Worm (Caenorhabditis elegans) whole organism, young adult: ENCODE results near the gene F32E10.8.
A peak's percentile ranks its signal among the peaks of the same experiment; 100 is the strongest.

Source experiments
- B0336.3 ChIP-seq: fragments of 200-800 bp; sonication (Bioruptor generic); IDR thresholded peaks from 2 replicates; pipeline ENCODE4 v1.3.6; 2022; ENCODE audit warnings: missing genetic modification characterization, missing compliant biosample characterization
- D2030.7 ChIP-seq: fragments of 200-800 bp; sonication (Bioruptor generic); IDR thresholded peaks from 2 replicates; pipeline ENCODE4 v1.3.6; 2022; ENCODE audit warnings: missing genetic modification reagents, missing genetic modification characterization, missing compliant biosample characterization
- F49E8.2 ChIP-seq: sonication (generic microtip); optimal IDR thresholded peaks from 3 replicates; lab custom pipeline; 2017; ENCODE audit warnings: missing genetic modification characterization, mild to moderate bottlenecking, missing compliant biosample characterization, antibody characterized with exemption, moderate library complexity; ENCODE audit not compliant: insufficient read depth
- F57A8.1 ChIP-seq: fragments of 200-800 bp; sonication (Bioruptor generic); optimal IDR thresholded peaks from 2 replicates; lab custom pipeline; 2018; ENCODE audit warnings: mild to moderate bottlenecking, missing genetic modification characterization, moderate library complexity, missing compliant biosample characterization
- K11D2.4 ChIP-seq: fragments of 200-800 bp; sonication (Bioruptor generic); IDR thresholded peaks from 2 replicates; pipeline ENCODE4 v1.3.6; 2022; ENCODE audit warnings: missing genetic modification reagents, missing genetic modification characterization, missing compliant biosample characterization
- K12H6.12 ChIP-seq: fragments of 200-800 bp; sonication (Bioruptor generic); optimal IDR thresholded peaks from 2 replicates; lab custom pipeline; 2018; ENCODE audit warnings: mild to moderate bottlenecking, missing genetic modification characterization, missing compliant biosample characterization
- Y53G8AR.9 ChIP-seq: fragments of 200-800 bp; sonication (Bioruptor generic); conservative IDR thresholded peaks from 2 replicates; pipeline ENCODE4 v1.3.6; 2022; ENCODE audit warnings: missing genetic modification reagents, missing genetic modification characterization, missing compliant biosample characterization
- Y67H2A.10 ChIP-seq: fragments of 200-800 bp; sonication (Bioruptor generic); conservative IDR thresholded peaks from 2 replicates; pipeline ENCODE4 v1.3.6; 2022; ENCODE audit warnings: missing genetic modification reagents, missing genetic modification characterization, missing compliant biosample characterization
- ama-1 ChIP-seq, 3 experiments: fragments of 150-350 bp in 1 of 3; sonication (generic microtip) in 2 of 3; optimal IDR thresholded peaks; 2 replicates each; lab custom pipeline; 2014 to 2018; ENCODE audit warnings: missing biosample characterization in 2 of 3, missing genetic modification characterization in 2 of 3, missing genetic modification reagents in 2 of 3
- aptf-2 ChIP-seq: fragments of 200-800 bp; sonication (Bioruptor generic); conservative IDR thresholded peaks from 2 replicates; pipeline ENCODE4 v1.3.6; 2022; ENCODE audit warnings: missing genetic modification reagents, missing genetic modification characterization, missing compliant biosample characterization
- athp-1 ChIP-seq: sonication (generic microtip); optimal IDR thresholded peaks from 2 replicates; lab custom pipeline; 2017; ENCODE audit warnings: mild to moderate bottlenecking, missing genetic modification characterization, missing compliant biosample characterization
- attf-3 ChIP-seq: fragments of 200-800 bp; sonication (Bioruptor generic); conservative IDR thresholded peaks from 2 replicates; pipeline ENCODE4 v1.3.6; 2022; ENCODE audit warnings: missing genetic modification reagents, missing genetic modification characterization, missing compliant biosample characterization
- attf-6 ChIP-seq: fragments of 200-800 bp; sonication (Bioruptor generic); IDR thresholded peaks from 2 replicates; pipeline ENCODE4 v1.3.6; 2022; ENCODE audit warnings: missing genetic modification reagents, missing genetic modification characterization, missing compliant biosample characterization
- bed-1 ChIP-seq: fragments of 200-800 bp; sonication (Bioruptor generic); IDR thresholded peaks from 2 replicates; pipeline ENCODE4 v1.3.6; 2022; ENCODE audit warnings: missing genetic modification reagents, missing genetic modification characterization, missing compliant biosample characterization
- cebp-1 ChIP-seq, 2 experiments: fragments of 200-800 bp in 1 of 2; sonication (Bioruptor generic) in 1 of 2; sonication (generic microtip) in 1 of 2; IDR thresholded peaks in 1 of 2; optimal IDR thresholded peaks in 1 of 2; 2 replicates each; pipeline versions ENCODE4 v1.3.6 to Lab custom; 2017 to 2022; ENCODE audit warnings: missing compliant biosample characterization in 2 of 2, missing genetic modification characterization in 2 of 2, mild to moderate bottlenecking in 1 of 2, missing genetic modification reagents in 1 of 2, moderate library complexity in 1 of 2
- cebp-2 ChIP-seq: fragments of 200-800 bp; sonication (Bioruptor generic); IDR thresholded peaks from 2 replicates; pipeline ENCODE4 v1.3.6; 2022; ENCODE audit warnings: missing genetic modification characterization, missing compliant biosample characterization
- ceh-100 ChIP-seq: fragments of 200-800 bp; sonication (Bioruptor generic); IDR thresholded peaks from 2 replicates; pipeline ENCODE4 v1.3.6; 2022; ENCODE audit warnings: missing genetic modification reagents, missing genetic modification characterization, missing compliant biosample characterization
- ceh-91 ChIP-seq: fragments of 200-800 bp; sonication (Bioruptor generic); IDR thresholded peaks from 2 replicates; pipeline ENCODE4 v1.3.6; 2022; ENCODE audit warnings: missing genetic modification reagents, missing genetic modification characterization, missing compliant biosample characterization
- die-1 ChIP-seq: sonication (generic microtip); optimal IDR thresholded peaks from 2 replicates; lab custom pipeline; 2016; ENCODE audit warnings: missing genotype, mild to moderate bottlenecking, missing genetic modification characterization, missing compliant biosample characterization
- efl-1 ChIP-seq: fragments of 150-350 bp; optimal IDR thresholded peaks from 2 replicates; lab custom pipeline; 2014; ENCODE audit warnings: missing biosample characterization, missing genetic modification reagents, missing genetic modification characterization
- egrh-3 ChIP-seq: fragments of 200-800 bp; sonication (Bioruptor generic); IDR thresholded peaks from 2 replicates; pipeline ENCODE4 v1.3.6; 2022; ENCODE audit warnings: missing genetic modification reagents, missing genetic modification characterization, missing compliant biosample characterization
- ets-4 ChIP-seq: fragments of 200-800 bp; sonication (Bioruptor generic); optimal IDR thresholded peaks from 2 replicates; lab custom pipeline; 2018; ENCODE audit warnings: mild to moderate bottlenecking, missing genetic modification characterization, missing compliant biosample characterization
- him-1 ChIP-seq: sonication (generic microtip); optimal IDR thresholded peaks from 2 replicates; lab custom pipeline; 2016; ENCODE audit warnings: missing genotype, missing genetic modification reagents, missing genetic modification characterization, missing compliant biosample characterization
- hlh-12 ChIP-seq: sonication (generic microtip); optimal IDR thresholded peaks from 2 replicates; lab custom pipeline; 2016; ENCODE audit warnings: missing genetic modification characterization, missing compliant biosample characterization
- hmg-1.2 ChIP-seq: fragments of 200-800 bp; sonication (Bioruptor generic); IDR thresholded peaks from 2 replicates; pipeline ENCODE4 v1.3.6; 2022; ENCODE audit warnings: missing genetic modification reagents, missing genetic modification characterization, missing compliant biosample characterization
- hrde-1 ChIP-seq: sonication (generic microtip); optimal IDR thresholded peaks from 2 replicates; lab custom pipeline; 2016; ENCODE audit warnings: missing genetic modification characterization, mild to moderate bottlenecking, missing compliant biosample characterization, moderate library complexity, missing genotype, missing genetic modification reagents, borderline replicate concordance
- lag-1 ChIP-seq: fragments of 200-800 bp; sonication (Bioruptor generic); IDR thresholded peaks from 2 replicates; pipeline ENCODE4 v1.3.6; 2022; ENCODE audit warnings: missing genetic modification reagents, missing genetic modification characterization, missing compliant biosample characterization
- lin-35 ChIP-seq, 3 experiments: fragments of 150-350 bp in 2 of 3; sonication (generic microtip) in 1 of 3; optimal IDR thresholded peaks; 2 replicates each; lab custom pipeline; 2014 to 2018; ENCODE audit warnings: missing biosample characterization in 3 of 3, missing genetic modification characterization in 3 of 3, missing genetic modification reagents in 3 of 3
- lin-54 ChIP-seq: fragments of 200-800 bp; sonication (Bioruptor generic); optimal IDR thresholded peaks from 2 replicates; lab custom pipeline; 2018; ENCODE audit warnings: mild to moderate bottlenecking, missing genetic modification characterization, missing compliant biosample characterization
- lsl-1 ChIP-seq: fragments of 200-800 bp; sonication (Bioruptor generic); optimal IDR thresholded peaks from 2 replicates; lab custom pipeline; 2018; ENCODE audit warnings: mild to moderate bottlenecking, missing genetic modification characterization, moderate library complexity, missing compliant biosample characterization
- lsy-27 ChIP-seq: sonication (generic microtip); optimal IDR thresholded peaks from 2 replicates; lab custom pipeline; 2017; ENCODE audit warnings: missing genetic modification characterization, mild to moderate bottlenecking, missing compliant biosample characterization, antibody characterized with exemption, missing genotype, borderline replicate concordance; ENCODE audit not compliant: insufficient read depth
- mcd-1 ChIP-seq: fragments of 200-800 bp; sonication (Bioruptor generic); IDR thresholded peaks from 2 replicates; pipeline ENCODE4 v1.3.6; 2022; ENCODE audit warnings: missing genetic modification reagents, missing genetic modification characterization, missing compliant biosample characterization
- mxl-1 ChIP-seq: sonication (generic microtip); optimal IDR thresholded peaks from 2 replicates; lab custom pipeline; 2016; ENCODE audit warnings: missing genetic modification characterization, missing compliant biosample characterization
- nfya-1 ChIP-seq: sonication (generic microtip); optimal IDR thresholded peaks from 2 replicates; lab custom pipeline; 2017; ENCODE audit warnings: antibody characterized with exemption, missing compliant biosample characterization, missing genetic modification characterization, borderline replicate concordance; ENCODE audit not compliant: insufficient read depth
- nhr-120 ChIP-seq: fragments of 200-800 bp; sonication (Bioruptor generic); IDR thresholded peaks from 2 replicates; pipeline ENCODE4 v1.3.6; 2022; ENCODE audit warnings: missing genetic modification characterization, missing compliant biosample characterization
- nhr-80 ChIP-seq: sonication (generic microtip); optimal IDR thresholded peaks from 2 replicates; lab custom pipeline; 2016; ENCODE audit warnings: missing genetic modification characterization, missing compliant biosample characterization
- pbrm-1 ChIP-seq: fragments of 200-800 bp; sonication (Bioruptor generic); IDR thresholded peaks from 2 replicates; pipeline ENCODE4 v1.3.6; 2022; ENCODE audit warnings: missing genetic modification reagents, missing genetic modification characterization, missing compliant biosample characterization
- pha-4 ChIP-seq: fragments of 150-350 bp; sonication (generic microtip); optimal IDR thresholded peaks from 2 replicates; lab custom pipeline; 2014; ENCODE audit warnings: missing biosample characterization, missing genetic modification reagents, missing genetic modification characterization
- sea-2 ChIP-seq: fragments of 200-800 bp; sonication (Bioruptor generic); IDR thresholded peaks from 2 replicates; pipeline ENCODE4 v1.3.6; 2022; ENCODE audit warnings: missing genetic modification characterization, missing compliant biosample characterization
- snpc-3.4 ChIP-seq: sonication (generic microtip); optimal IDR thresholded peaks from 2 replicates; lab custom pipeline; 2017; ENCODE audit warnings: missing genetic modification characterization, mild to moderate bottlenecking, missing compliant biosample characterization, antibody characterized with exemption, moderate library complexity, missing genotype, missing genetic modification reagents
- tlf-1 ChIP-seq: fragments of 200-800 bp; sonication (Bioruptor generic); optimal IDR thresholded peaks from 2 replicates; lab custom pipeline; 2018; ENCODE audit warnings: mild to moderate bottlenecking, missing genetic modification characterization, missing compliant biosample characterization
- unc-130 ChIP-seq: sonication (generic microtip); optimal IDR thresholded peaks from 2 replicates; lab custom pipeline; 2016; ENCODE audit warnings: missing genetic modification reagents, missing genetic modification characterization, missing compliant biosample characterization
- ztf-22 ChIP-seq: fragments of 200-800 bp; sonication (Bioruptor generic); optimal IDR thresholded peaks from 2 replicates; lab custom pipeline; 2018; ENCODE audit warnings: mild to moderate bottlenecking, missing genetic modification characterization, moderate library complexity, missing compliant biosample characterization
- ztf-28 ChIP-seq: fragments of 200-800 bp; sonication (Bioruptor generic); IDR thresholded peaks from 2 replicates; pipeline ENCODE4 v1.3.6; 2022; ENCODE audit warnings: missing genetic modification reagents, missing genetic modification characterization, missing compliant biosample characterization

F32E10.8 gene

ce11 chrIV:7543662-7544061 lies 23.7 kb upstream of the F32E10.8 start:
- TF ChIP-seq lsy-27, result no peak
- peak; percentile 70 for TF ChIP-seq him-1 (tag; lab: Kevin White, UChicago)
- TF ChIP-seq D2030.7, result no peak
- TF ChIP-seq ceh-100 (GFP tag; lab: Robert Waterston, UW), result no peak
- TF ChIP-seq ztf-22 (GFP tag; lab: Kevin White, UChicago), result no peak
- TF ChIP-seq ceh-91 (GFP tag; lab: Robert Waterston, UW), result no peak
- no peak for TF ChIP-seq pha-4
- no peak for TF ChIP-seq pbrm-1
- no peak for TF ChIP-seq egrh-3 (GFP tag; lab: Robert Waterston, UW)
- no peak for TF ChIP-seq lin-35 (GFP tag; optimal IDR thresholded peaks at IDR 0.05; lab: Kevin White, UChicago)
- no peak for TF ChIP-seq sea-2
- peak; percentile 37 for TF ChIP-seq hrde-1 (tag; lab: Kevin White, UChicago)
- TF ChIP-seq cebp-1 (GFP tag; IDR thresholded peaks at IDR 0.05; lab: Robert Waterston, UW), result no peak
- no peak for TF ChIP-seq cebp-1 (tag; optimal IDR thresholded peaks at IDR 0.05; lab: Kevin White, UChicago)
- TF ChIP-seq nfya-1 (tag; lab: Kevin White, UChicago), result no peak
- TF ChIP-seq ets-4 (GFP tag; lab: Kevin White, UChicago), result no peak
- TF ChIP-seq ama-1 (optimal IDR thresholded peaks at IDR 0.05; lab: Kevin White, UChicago), result no peak
- TF ChIP-seq ama-1 (GFP tag; optimal IDR thresholded peaks at IDR 0.05; lab: Kevin White, UChicago), result peak in 1 of 2 experiments; percentile 11
- TF ChIP-seq, all 124 proteins: peak for 3

ce11 chrIV:7547843-7548578 lies 19.4 kb upstream of the F32E10.8 start, which contains the start of the genes cdd-2 and oef-1:
TSS of gene cdd-2 (minus strand) at chrIV:7547893.
TSS of gene oef-1 (plus strand) at chrIV:7548417.
- TF ChIP-seq mxl-1 (no peak), unc-130 (GFP tag; lab: Kevin White, UChicago) (peak; percentile 44), ztf-28 (peak; percentile 96), hlh-12 (no peak), athp-1 (peak; percentile 76), D2030.7 (peak; percentile 96), B0336.3 (GFP tag; lab: Robert Waterston, UW) (peak; percentile 69; the same call in 1 of the 2 replicates), snpc-3.4 (tag; lab: Kevin White, UChicago) (peak; percentile 29), bed-1 (GFP tag; lab: Robert Waterston, UW) (no peak), lag-1 (no peak), ceh-91 (GFP tag; lab: Robert Waterston, UW) (peak; percentile 99), pbrm-1 (peak; percentile 88), hrde-1 (tag; lab: Kevin White, UChicago) (peak; percentile 10), hmg-1.2 (GFP tag; lab: Robert Waterston, UW) (peak; percentile 81), F57A8.1 (no peak), nhr-80 (tag; lab: Kevin White, UChicago) (no peak), Y53G8AR.9 (GFP tag; lab: Robert Waterston, UW) (peak; percentile 77; the same call in 1 of the 2 replicates), lsl-1 (GFP tag; lab: Kevin White, UChicago) (peak; percentile 96), lin-54 (GFP tag; lab: Kevin White, UChicago) (peak; percentile 76), mcd-1 (peak; percentile 94), cebp-2 (GFP tag; lab: Robert Waterston, UW) (0 out of 2 replicates have a peak, but pooled peaks have one; percentile 16), attf-3 (peak; percentile 58), K12H6.12 (tag; lab: Kevin White, UChicago) (no peak), tlf-1 (GFP tag; lab: Kevin White, UChicago) (peak; percentile 85), nhr-120 (GFP tag; lab: Robert Waterston, UW) (no peak), Y67H2A.10 (peak; percentile 56; the same call in 1 of the 2 replicates), attf-6 (GFP tag; lab: Robert Waterston, UW) (peak; percentile 86), efl-1 (peak; percentile 92), aptf-2 (GFP tag; lab: Robert Waterston, UW) (peak; percentile 44; the same call in 1 of the 2 replicates), pha-4 (no peak), F49E8.2 (tag; lab: Kevin White, UChicago) (peak; percentile 92), ceh-100 (GFP tag; lab: Robert Waterston, UW) (peak; percentile 78), die-1 (tag; lab: Kevin White, UChicago) (no peak), K11D2.4 (GFP tag; lab: Robert Waterston, UW) (no peak)
